Fruit fly (Drosophila melanogaster): ENCODE measurements around the gene MME1.

DNA sequence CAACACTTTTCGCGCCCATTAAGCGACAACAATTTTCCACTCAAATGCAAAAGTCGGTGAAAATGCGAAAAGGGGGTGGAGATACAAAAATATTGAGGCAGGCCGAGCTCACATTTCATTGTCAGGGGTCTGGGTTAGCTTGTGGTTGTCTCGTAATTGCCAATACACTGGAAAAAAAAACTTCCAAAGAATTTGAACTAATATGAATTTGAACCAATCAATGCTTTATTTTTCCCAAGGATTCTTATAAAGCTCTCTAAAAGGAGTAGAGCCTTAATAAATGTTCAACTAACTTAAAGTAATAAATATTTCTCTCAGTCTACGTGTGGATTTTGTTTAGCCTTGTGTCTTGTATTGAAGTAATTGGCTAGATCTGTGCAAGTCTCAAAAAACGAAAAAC is 45.7 kb downstream of the MME1 start:
- no peak for TF ChIP-seq CG1832 (GFP tag; optimal IDR thresholded peaks at IDR 0.05)
- TF ChIP-seq CG8478 (optimal IDR thresholded peaks at IDR 0.05), result no peak
